Worm (Caenorhabditis elegans) whole organism, L1 larva: Measurements from ENCODE around the gene C56G2.22.

Experiments
- F16B12.6 ChIP-seq: fragments of 150-350 bp; optimal IDR thresholded peaks from 2 replicates; lab custom pipeline; 2014; ENCODE audit warnings: missing biosample characterization, missing genetic modification characterization
- aha-1 ChIP-seq: fragments of 150-350 bp; optimal IDR thresholded peaks from 2 replicates; lab custom pipeline; 2014; ENCODE audit warnings: missing biosample characterization, missing genetic modification characterization
- ceh-82 ChIP-seq, 3 experiments: fragments of 150-350 bp in 1 of 3; sonication (generic microtip) in 2 of 3; optimal IDR thresholded peaks; 2 replicates each; lab custom pipeline; 2014 to 2017; ENCODE audit warnings: missing biosample characterization in 3 of 3, missing genetic modification characterization in 3 of 3
- ces-1 ChIP-seq: fragments of 150-350 bp; optimal IDR thresholded peaks from 2 replicates; lab custom pipeline; 2014; ENCODE audit warnings: missing biosample characterization, missing genetic modification reagents, missing genetic modification characterization
- dpl-1 ChIP-seq, 3 experiments: fragments of 150-350 bp in 2 of 3; sonication (generic microtip) in 1 of 3; optimal IDR thresholded peaks; 2 replicates each; lab custom pipeline; 2014 to 2017; ENCODE audit warnings: missing biosample characterization in 3 of 3, missing genetic modification characterization in 3 of 3, missing genetic modification reagents in 3 of 3
- dsc-1 ChIP-seq: sonication (generic microtip); optimal IDR thresholded peaks from 2 replicates; lab custom pipeline; 2016; ENCODE audit warnings: mild to moderate bottlenecking, missing genetic modification characterization, missing compliant biosample characterization
- efl-3 ChIP-seq: fragments of 200-800 bp; sonication (Bioruptor generic); optimal IDR thresholded peaks from 2 replicates; lab custom pipeline; 2018; ENCODE audit warnings: mild to moderate bottlenecking, missing genetic modification characterization, missing compliant biosample characterization
- egl-13 ChIP-seq: sonication (generic microtip); optimal IDR thresholded peaks from 2 replicates; lab custom pipeline; 2016; ENCODE audit warnings: missing genotype, missing genetic modification reagents, missing genetic modification characterization, missing compliant biosample characterization
- egl-27 ChIP-seq, 2 experiments: fragments of 150-350 bp in 1 of 2; sonication (generic microtip); optimal IDR thresholded peaks; 3 replicates each; lab custom pipeline; 2017 to 2018; ENCODE audit warnings: missing biosample characterization in 2 of 2, missing genetic modification characterization in 2 of 2, missing genetic modification reagents in 2 of 2
- elt-3 ChIP-seq, 6 experiments: fragments of 150-350 bp in 1 of 6; sonication (generic microtip); optimal IDR thresholded peaks; 2 replicates each; lab custom pipeline; 2017 to 2018; ENCODE audit warnings: missing biosample characterization in 6 of 6, missing genetic modification characterization in 6 of 6, inconsistent platforms in 1 of 6
- ets-5 ChIP-seq: fragments of 200-800 bp; sonication (Bioruptor generic); IDR thresholded peaks from 2 replicates; pipeline ENCODE4 v1.3.6; 2022; ENCODE audit warnings: missing genetic modification characterization, missing compliant biosample characterization
- fkh-10 ChIP-seq: sonication (generic microtip); optimal IDR thresholded peaks from 2 replicates; lab custom pipeline; 2017; ENCODE audit warnings: missing biosample characterization, missing genetic modification reagents, missing genetic modification characterization
- fkh-8 ChIP-seq: sonication (generic microtip); optimal IDR thresholded peaks from 2 replicates; lab custom pipeline; 2016; ENCODE audit warnings: mild to moderate bottlenecking, missing genetic modification characterization, missing compliant biosample characterization
- grh-1 ChIP-seq: fragments of 200-800 bp; sonication (Bioruptor generic); IDR thresholded peaks from 2 replicates; pipeline ENCODE4 v1.3.6; 2022; ENCODE audit warnings: missing genetic modification reagents, missing genetic modification characterization, missing compliant biosample characterization
- hlh-4 ChIP-seq: sonication (generic microtip); optimal IDR thresholded peaks from 2 replicates; lab custom pipeline; 2016; ENCODE audit warnings: mild to moderate bottlenecking, missing genetic modification characterization, missing compliant biosample characterization
- irx-1 ChIP-seq: sonication (generic microtip); optimal IDR thresholded peaks from 2 replicates; lab custom pipeline; 2016; ENCODE audit warnings: missing genetic modification characterization, missing compliant biosample characterization
- isw-1 ChIP-seq: fragments of 200-800 bp; sonication (Bioruptor generic); IDR thresholded peaks from 2 replicates; pipeline ENCODE4 v1.3.6; 2022; ENCODE audit warnings: missing genetic modification characterization, missing compliant biosample characterization
- jun-1 ChIP-seq: fragments of 150-350 bp; optimal IDR thresholded peaks from 2 replicates; lab custom pipeline; 2014; ENCODE audit warnings: missing biosample characterization, missing genetic modification reagents, missing genetic modification characterization
- lin-13 ChIP-seq: fragments of 150-350 bp; optimal IDR thresholded peaks from 2 replicates; lab custom pipeline; 2014; ENCODE audit warnings: missing biosample characterization, missing genetic modification reagents, missing genetic modification characterization
- lin-14 ChIP-seq: fragments of 200-800 bp; sonication (Bioruptor generic); optimal IDR thresholded peaks from 2 replicates; lab custom pipeline; 2018; ENCODE audit warnings: mild to moderate bottlenecking, missing genetic modification characterization, moderate library complexity, missing compliant biosample characterization
- lin-15B ChIP-seq: fragments of 150-350 bp; sonication (generic microtip); optimal IDR thresholded peaks from 3 replicates; lab custom pipeline; 2014; ENCODE audit warnings: missing biosample characterization, missing genetic modification characterization
- lsy-2 ChIP-seq, 2 experiments: fragments of 150-350 bp; optimal IDR thresholded peaks; 2 replicates each; lab custom pipeline; 2014; ENCODE audit warnings: missing biosample characterization in 2 of 2, missing genetic modification characterization in 2 of 2
- mef-2 ChIP-seq: fragments of 150-350 bp; optimal IDR thresholded peaks from 2 replicates; lab custom pipeline; 2014; ENCODE audit warnings: missing biosample characterization, missing genetic modification characterization
- nhr-19 ChIP-seq: fragments of 200-800 bp; sonication (Bioruptor generic); conservative IDR thresholded peaks from 2 replicates; pipeline ENCODE4 v1.3.6; 2022; ENCODE audit warnings: missing genetic modification characterization, missing compliant biosample characterization
- nhr-47 ChIP-seq: sonication (generic microtip); optimal IDR thresholded peaks from 2 replicates; lab custom pipeline; 2016; ENCODE audit warnings: mild to moderate bottlenecking, missing genetic modification characterization, moderate library complexity, missing compliant biosample characterization
- nhr-71 ChIP-seq: sonication (generic microtip); optimal IDR thresholded peaks from 2 replicates; lab custom pipeline; 2016; ENCODE audit warnings: mild to moderate bottlenecking, missing genetic modification characterization, moderate library complexity, missing compliant biosample characterization
- nhr-77 ChIP-seq: fragments of 150-350 bp; optimal IDR thresholded peaks from 2 replicates; lab custom pipeline; 2014; ENCODE audit warnings: missing biosample characterization, missing genetic modification characterization
- nhr-84 ChIP-seq: sonication (generic microtip); optimal IDR thresholded peaks from 2 replicates; lab custom pipeline; 2017; ENCODE audit warnings: missing biosample characterization, missing genetic modification characterization
- nhr-85 ChIP-seq: sonication (generic microtip); peaks from one replicate; lab custom pipeline; 2016; ENCODE audit warnings: missing genetic modification characterization, inconsistent platforms, missing compliant biosample characterization
- nhr-90 ChIP-seq: sonication (generic microtip); optimal IDR thresholded peaks from 2 replicates; lab custom pipeline; 2016; ENCODE audit warnings: mild to moderate bottlenecking, missing genetic modification characterization, missing compliant biosample characterization; ENCODE audit not compliant: poor library complexity
- pag-3 ChIP-seq: sonication (generic microtip); optimal IDR thresholded peaks from 2 replicates; lab custom pipeline; 2017; ENCODE audit warnings: missing genetic modification characterization, mild to moderate bottlenecking, missing compliant biosample characterization, antibody characterized with exemption, borderline replicate concordance; ENCODE audit not compliant: insufficient read depth
- pax-3 ChIP-seq: fragments of 200-800 bp; sonication (Bioruptor generic); optimal IDR thresholded peaks from 2 replicates; lab custom pipeline; 2018; ENCODE audit warnings: mild to moderate bottlenecking, missing genetic modification characterization, moderate library complexity, missing compliant biosample characterization
- rnt-1 ChIP-seq: sonication (generic microtip); optimal IDR thresholded peaks from 2 replicates; lab custom pipeline; 2016; ENCODE audit warnings: mild to moderate bottlenecking, missing genetic modification characterization, moderate library complexity, missing compliant biosample characterization
- snpc-4 ChIP-seq: fragments of 150-350 bp; optimal IDR thresholded peaks from 2 replicates; lab custom pipeline; 2014; ENCODE audit warnings: missing biosample characterization, missing genetic modification characterization
- snu-23 ChIP-seq: sonication (generic microtip); optimal IDR thresholded peaks from 2 replicates; lab custom pipeline; 2016; ENCODE audit warnings: missing genetic modification characterization, missing compliant biosample characterization
- swsn-7 ChIP-seq: sonication (generic microtip); optimal IDR thresholded peaks from 2 replicates; lab custom pipeline; 2016; ENCODE audit warnings: missing genetic modification characterization, missing compliant biosample characterization
- tbx-2 ChIP-seq: sonication (generic microtip); optimal IDR thresholded peaks from 2 replicates; lab custom pipeline; 2016; ENCODE audit warnings: missing genetic modification characterization, missing compliant biosample characterization
- tlp-1 ChIP-seq: fragments of 150-350 bp; optimal IDR thresholded peaks from 2 replicates; lab custom pipeline; 2014; ENCODE audit warnings: missing biosample characterization, missing genetic modification characterization
- unc-62 ChIP-seq: fragments of 150-350 bp; optimal IDR thresholded peaks from 2 replicates; lab custom pipeline; 2014; ENCODE audit warnings: missing biosample characterization, missing genetic modification reagents, missing genetic modification characterization
- unc-86 ChIP-seq: sonication (generic microtip); optimal IDR thresholded peaks from 2 replicates; lab custom pipeline; 2016; ENCODE audit warnings: missing genetic modification characterization, missing compliant biosample characterization
- unc-98 ChIP-seq: fragments of 200-800 bp; sonication (Bioruptor generic); IDR thresholded peaks from 2 replicates; pipeline ENCODE4 v1.3.6; 2022; ENCODE audit warnings: missing genetic modification characterization, missing compliant biosample characterization
- vab-15 ChIP-seq: sonication (generic microtip); optimal IDR thresholded peaks from 2 replicates; lab custom pipeline; 2017; ENCODE audit warnings: missing genotype, mild to moderate bottlenecking, missing genetic modification characterization, missing compliant biosample characterization
- zag-1 ChIP-seq: fragments of 150-350 bp; optimal IDR thresholded peaks from 2 replicates; lab custom pipeline; 2014; ENCODE audit warnings: missing biosample characterization, missing genetic modification characterization
- zip-4 ChIP-seq: fragments of 200-800 bp; sonication (Bioruptor generic); optimal IDR thresholded peaks from 2 replicates; lab custom pipeline; 2018; ENCODE audit warnings: mild to moderate bottlenecking, missing genetic modification characterization, moderate library complexity, missing compliant biosample characterization

Gene C56G2.22

ce11 chrIII:6348578-6348977 is 2.3 kb downstream of the C56G2.22 start:
- peak; percentile 44 for TF ChIP-seq egl-13 (tag; lab: Kevin White, UChicago)
- TF ChIP-seq jun-1 (tag; lab: Kevin White, UChicago) = no peak
- no peak for TF ChIP-seq unc-62 (GFP tag; lab: Kevin White, UChicago)
- 0 out of 2 replicates have a peak, but pooled peaks have one; percentile 2 for TF ChIP-seq isw-1 (GFP tag; lab: Robert Waterston, UW)
- no peak for TF ChIP-seq rnt-1 (tag; lab: Kevin White, UChicago)
- TF ChIP-seq efl-3 (GFP tag; lab: Kevin White, UChicago) = no peak
- peak; percentile 82 for TF ChIP-seq lin-14
- TF ChIP-seq unc-86 (tag; lab: Kevin White, UChicago) = peak; percentile 37
- TF ChIP-seq nhr-84 (tag; lab: Kevin White, UChicago) = no peak
- TF ChIP-seq vab-15 (tag; lab: Kevin White, UChicago) = no peak
- peak; percentile 46 for TF ChIP-seq irx-1 (tag; lab: Kevin White, UChicago)
- TF ChIP-seq lsy-2 (tag; optimal IDR thresholded peaks at IDR 0.05; lab: Kevin White, UChicago) = peak in 1 of 2 experiments; percentile 48
- no peak for TF ChIP-seq egl-27 (tag; optimal IDR thresholded peaks at IDR 0.05; lab: Kevin White, UChicago)
- no peak for TF ChIP-seq zip-4
- peak; percentile 57 for TF ChIP-seq tbx-2
- TF ChIP-seq nhr-47 (tag; lab: Kevin White, UChicago) = peak; percentile 52
- TF ChIP-seq fkh-10 (GFP tag; lab: Kevin White, UChicago) = peak; percentile 12
- no peak for TF ChIP-seq ces-1 (GFP tag; lab: Kevin White, UChicago)
- no peak for TF ChIP-seq nhr-77 (tag; lab: Kevin White, UChicago)
- TF ChIP-seq zag-1 (tag; lab: Kevin White, UChicago) = no peak
- TF ChIP-seq dsc-1 (tag; lab: Kevin White, UChicago) = peak; percentile 1
- TF ChIP-seq nhr-85 (tag; lab: Kevin White, UChicago) = no peak
- TF ChIP-seq ets-5 = no peak
- no peak for TF ChIP-seq hlh-4
- TF ChIP-seq nhr-19 (GFP tag; lab: Robert Waterston, UW) = no peak
- no peak for TF ChIP-seq aha-1
- peak; percentile 21 for TF ChIP-seq swsn-7
- no peak for TF ChIP-seq tlp-1 (tag; lab: Kevin White, UChicago)
- no peak for TF ChIP-seq nhr-90 (tag; lab: Kevin White, UChicago)
- no peak for TF ChIP-seq mef-2 (tag; lab: Kevin White, UChicago)
- peak in 1 of 3 experiments; percentile 7 for TF ChIP-seq ceh-82 (tag; optimal IDR thresholded peaks at IDR 0.05; lab: Kevin White, UChicago)
- TF ChIP-seq lin-15B (tag; lab: Kevin White, UChicago) = no peak
- no peak for TF ChIP-seq pag-3
- no peak for TF ChIP-seq grh-1
- no peak for TF ChIP-seq F16B12.6
- TF ChIP-seq pax-3 (tag; lab: Kevin White, UChicago) = no peak
- TF ChIP-seq elt-3 (tag; optimal IDR thresholded peaks at IDR 0.05; lab: Kevin White, UChicago) = no peak
- no peak for TF ChIP-seq lin-13 (GFP tag; lab: Kevin White, UChicago)
- TF ChIP-seq snpc-4 (tag; lab: Kevin White, UChicago) = no peak
- TF ChIP-seq snu-23 = no peak
- TF ChIP-seq fkh-8 (tag; lab: Kevin White, UChicago) = peak; percentile 73
- no peak for TF ChIP-seq dpl-1 (GFP tag; optimal IDR thresholded peaks at IDR 0.05; lab: Kevin White, UChicago)
- TF ChIP-seq nhr-71 (tag; lab: Kevin White, UChicago) = peak; percentile 67
- no peak for TF ChIP-seq unc-98 (GFP tag; lab: Robert Waterston, UW)
- TF ChIP-seq, all 84 proteins: peak for 14
